Worm (Caenorhabditis elegans): ENCODE data around the gene ugt-32.

Gene ugt-32

ce11 chrV:3831616-3832015 lies 12.2 kb downstream of the ugt-32 start, which contains the start of gene H10D18.5:
TSS of gene H10D18.5 (minus strand) at chrV:3831716.
- no peak for TF ChIP-seq ZK546.5 (tag; optimal IDR thresholded peaks at IDR 0.05)
- TF ChIP-seq T26A8.4 (GFP tag; IDR thresholded peaks at IDR 0.05) = no peak
- TF ChIP-seq nhr-77 (tag; optimal IDR thresholded peaks at IDR 0.05) = no peak
- TF ChIP-seq daf-16 (GFP tag; optimal IDR thresholded peaks at IDR 0.05) = no peak
- no peak for TF ChIP-seq daf-16 (tag; optimal IDR thresholded peaks at IDR 0.05)
- no peak for TF ChIP-seq ceh-20 (GFP tag; IDR thresholded peaks at IDR 0.05)

DNA sequence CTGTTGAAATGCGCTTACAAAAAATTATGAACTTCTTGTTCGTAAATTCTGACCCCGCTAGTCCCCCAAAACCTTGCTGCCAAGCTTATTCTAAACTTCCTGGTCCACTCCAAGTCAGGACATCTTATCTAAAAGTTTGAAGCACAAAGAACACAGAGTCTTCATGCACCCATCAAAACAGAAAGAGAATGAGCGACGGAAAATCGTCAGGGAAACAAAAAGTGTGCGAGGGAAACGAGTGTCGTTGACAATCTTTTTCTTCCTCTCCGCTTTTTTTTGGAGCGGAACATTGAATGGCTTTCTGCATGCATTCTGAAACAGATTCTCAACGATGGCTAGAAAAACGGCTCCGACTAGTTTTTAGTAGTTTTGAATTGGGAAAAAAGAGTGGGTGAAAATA lies 18.6 kb downstream of the ugt-32 start:
- TF ChIP-seq D1046.2 (GFP tag; IDR thresholded peaks at IDR 0.05) = no peak
- TF ChIP-seq egl-43 (GFP tag; IDR thresholded peaks at IDR 0.05) = no peak
- no peak for TF ChIP-seq lin-39 (tag; optimal IDR thresholded peaks at IDR 0.05)
- TF ChIP-seq aha-1 (tag) = peak; percentile 97

DNA sequence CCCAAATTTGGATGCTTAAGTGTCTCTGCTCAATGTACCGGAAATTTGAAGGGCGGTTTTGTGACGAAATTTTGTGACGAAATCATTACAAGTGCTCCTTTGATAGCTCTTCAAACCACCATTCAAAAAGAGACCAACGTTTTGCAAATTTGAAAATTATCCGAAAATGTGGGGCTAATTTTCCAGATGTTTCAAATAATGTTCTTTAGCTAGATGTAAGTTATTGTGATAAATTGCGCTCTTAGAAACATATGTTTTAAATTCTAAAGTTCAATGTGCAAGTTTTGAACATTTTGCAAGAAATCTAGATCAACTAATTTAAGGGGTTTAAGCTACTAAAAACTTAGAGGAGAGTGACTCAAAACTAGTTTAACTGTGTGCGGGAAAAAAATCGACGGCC lies 22.9 kb downstream of the ugt-32 start:
- TF ChIP-seq dmd-9 (GFP tag; IDR thresholded peaks at IDR 0.05) (no peak), duxl-1 (tag; optimal IDR thresholded peaks at IDR 0.05; ENCODE audit: poor library complexity) (no peak), arid-1 (GFP tag; conservative IDR thresholded peaks at IDR 0.05) (no peak), R02D3.7 (tag; optimal IDR thresholded peaks at IDR 0.05) (no peak), T26A8.4 (GFP tag; IDR thresholded peaks at IDR 0.05) (no peak), nhr-111 (GFP tag; optimal IDR thresholded peaks at IDR 0.05) (no peak)

- TF ChIP-seq F10B5.3 (tag; optimal IDR thresholded peaks at IDR 0.05) = no peak
- no peak for TF ChIP-seq mep-1 (tag; optimal IDR thresholded peaks at IDR 0.05)
- TF ChIP-seq hlh-30 (tag; optimal IDR thresholded peaks at IDR 0.05; ENCODE audit: insufficient read depth) = peak; percentile 46
- TF ChIP-seq mdl-1 (tag; optimal IDR thresholded peaks at IDR 0.05) = peak in 1 of 2 experiments; percentile 6
Measured at ce11 chrV:3814938-3815337, 28.9 kb downstream of the ugt-32 start, which contains the start of gene H10D18.1. TSS of gene H10D18.1 (plus strand) at chrV:3815214.

ce11 chrV:3814009-3814408 lies 29.8 kb downstream of the ugt-32 start:
- TF ChIP-seq set-16 (GFP tag; IDR thresholded peaks at IDR 0.05) (peak; percentile 51), aha-1 (tag) (peak; percentile 7), arid-1 (GFP tag; conservative IDR thresholded peaks at IDR 0.05) (no peak)

- TF ChIP-seq nhr-28 (tag; optimal IDR thresholded peaks at IDR 0.05) = no peak
- no peak for TF ChIP-seq nhr-111 (GFP tag; optimal IDR thresholded peaks at IDR 0.05)
- TF ChIP-seq dmd-8 (GFP tag; IDR thresholded peaks at IDR 0.05) = 0 out of 2 replicates have a peak, but pooled peaks have one; percentile 31
- TF ChIP-seq pha-4 (GFP tag; IDR thresholded peaks at IDR 0.05) = no peak
- no peak for TF ChIP-seq pha-4 (tag; optimal IDR thresholded peaks at IDR 0.05)
- peak; percentile 47 for TF ChIP-seq aha-1 (tag)
Measured at ce11 chrV:3812291-3812690, 31.5 kb downstream of the ugt-32 start, which contains the start of gene scl-12. TSS of gene scl-12 (plus strand) at chrV:3812591.

- TF ChIP-seq nhr-48 (tag; optimal IDR thresholded peaks at IDR 0.05) = no peak
- no peak for TF ChIP-seq spr-1 (tag; optimal IDR thresholded peaks at IDR 0.05)
Measured at ce11 chrV:3811541-3811940, 32.3 kb downstream of the ugt-32 start, which contains the start of gene scl-13. TSS of gene scl-13 (minus strand) at chrV:3811641.

- TF ChIP-seq mdl-1 (tag; optimal IDR thresholded peaks at IDR 0.05) (no peak), aha-1 (tag) (peak; percentile 94)
Measured at ce11 chrV:3810035-3810434, 33.8 kb downstream of the ugt-32 start.

ce11 chrV:3808336-3808735 lies 35.5 kb downstream of the ugt-32 start, which contains the start of gene srw-6:
TSS of gene srw-6 (plus strand) at chrV:3808636.
- no peak for TF ChIP-seq dmd-9 (GFP tag; IDR thresholded peaks at IDR 0.05)
- TF ChIP-seq spr-1 (tag; optimal IDR thresholded peaks at IDR 0.05) = no peak
- no peak for TF ChIP-seq nhr-10 (tag; optimal IDR thresholded peaks at IDR 0.05)
- no peak for TF ChIP-seq ztf-11 (tag; optimal IDR thresholded peaks at IDR 0.05)
- TF ChIP-seq ceh-62 (tag; optimal IDR thresholded peaks at IDR 0.05) = no peak
